Fruit fly (Drosophila melanogaster) whole organism, adult: ENCODE data around the gene hec.

Experiments
- CG11617 ChIP-seq: fragments of 200-800 bp; sonication (Bioruptor generic); optimal IDR thresholded peaks from 2 replicates; lab custom pipeline; 2017; ENCODE audit warnings: mild to moderate bottlenecking, missing biosample characterization, missing genetic modification reagents, missing genetic modification characterization
- CG12768 ChIP-seq: fragments of 200-800 bp; sonication (Bioruptor generic); optimal IDR thresholded peaks from 2 replicates; lab custom pipeline; 2017; ENCODE audit warnings: missing biosample characterization, missing genetic modification characterization, mild to moderate bottlenecking, moderate library complexity, missing genetic modification reagents
- CG14711 ChIP-seq: fragments of 200-800 bp; sonication (Bioruptor generic); optimal IDR thresholded peaks from 2 replicates; lab custom pipeline; 2018; ENCODE audit warnings: missing biosample characterization, mild to moderate bottlenecking, missing genetic modification characterization, moderate library complexity
- CG1620 ChIP-seq: fragments of 200-800 bp; sonication (Bioruptor generic); optimal IDR thresholded peaks from 2 replicates; lab custom pipeline; 2016; ENCODE audit warnings: missing biosample characterization, missing genetic modification characterization
- CG33017 ChIP-seq: fragments of 200-800 bp; sonication (Bioruptor generic); optimal IDR thresholded peaks from 2 replicates; lab custom pipeline; 2018; ENCODE audit warnings: missing biosample characterization, mild to moderate bottlenecking, missing genetic modification characterization, moderate library complexity
- CG5204 ChIP-seq: fragments of 200-800 bp; sonication (Bioruptor generic); optimal IDR thresholded peaks from 2 replicates; lab custom pipeline; 2016; ENCODE audit warnings: missing biosample characterization, missing genetic modification characterization
- CG7045 ChIP-seq: fragments of 200-800 bp; sonication (Bioruptor generic); optimal IDR thresholded peaks from 2 replicates; lab custom pipeline; 2017; ENCODE audit warnings: missing biosample characterization, mild to moderate bottlenecking, missing genetic modification characterization
- CG7101 ChIP-seq: fragments of 200-800 bp; sonication (Bioruptor generic); optimal IDR thresholded peaks from 2 replicates; lab custom pipeline; 2018; ENCODE audit warnings: missing biosample characterization, mild to moderate bottlenecking, missing genetic modification characterization, moderate library complexity
- Clk ChIP-seq: fragments of 200-800 bp; sonication (Bioruptor generic); optimal IDR thresholded peaks from 2 replicates; lab custom pipeline; 2017; ENCODE audit warnings: missing biosample characterization, missing genetic modification characterization
- Crg-1 ChIP-seq: fragments of 200-800 bp; sonication (Bioruptor generic); optimal IDR thresholded peaks from 2 replicates; lab custom pipeline; 2016; ENCODE audit warnings: missing biosample characterization, missing genetic modification characterization
- Hr96 ChIP-seq: fragments of 200-800 bp; sonication (Bioruptor generic); optimal IDR thresholded peaks from 2 replicates; lab custom pipeline; 2016; ENCODE audit warnings: missing biosample characterization, missing genetic modification characterization
- Mnt ChIP-seq: fragments of 200-800 bp; sonication (Bioruptor generic); optimal IDR thresholded peaks from 2 replicates; lab custom pipeline; 2016; ENCODE audit warnings: missing biosample characterization, mild to moderate bottlenecking, missing genetic modification characterization
- bab1 ChIP-seq: fragments of 200-800 bp; sonication (Bioruptor generic); optimal IDR thresholded peaks from 3 replicates; lab custom pipeline; 2019; ENCODE audit warnings: missing biosample characterization, mild to moderate bottlenecking, missing genetic modification characterization, moderate library complexity
- cic ChIP-seq: fragments of 200-800 bp; sonication (Bioruptor generic); optimal IDR thresholded peaks from 2 replicates; lab custom pipeline; 2017; ENCODE audit warnings: missing biosample characterization, mild to moderate bottlenecking, missing genetic modification characterization, moderate library complexity
- cnc ChIP-seq, 2 experiments: fragments of >200 bp; optimal IDR thresholded peaks; 2 replicates each; lab custom pipeline; 2017
- kay ChIP-seq: fragments of 200-800 bp; sonication (Bioruptor generic); peaks from one replicate; lab custom pipeline; 2016; ENCODE audit warnings: missing biosample characterization, missing genetic modification characterization, borderline replicate concordance
- ovo ChIP-seq: fragments of 200-800 bp; sonication (Bioruptor generic); optimal IDR thresholded peaks from 2 replicates; lab custom pipeline; 2016; ENCODE audit warnings: missing biosample characterization, missing genetic modification characterization
- pad ChIP-seq: fragments of 200-800 bp; sonication (Bioruptor generic); optimal IDR thresholded peaks from 3 replicates; lab custom pipeline; 2017; ENCODE audit warnings: missing biosample characterization, missing genetic modification characterization, mild to moderate bottlenecking, moderate library complexity, missing genetic modification reagents
- tj ChIP-seq: fragments of 200-800 bp; sonication (Bioruptor generic); optimal IDR thresholded peaks from 3 replicates; lab custom pipeline; 2017; ENCODE audit warnings: missing biosample characterization, mild to moderate bottlenecking, missing genetic modification characterization, moderate library complexity
- toe ChIP-seq: fragments of 200-800 bp; sonication (Bioruptor generic); optimal IDR thresholded peaks from 2 replicates; lab custom pipeline; 2016; ENCODE audit warnings: missing biosample characterization, missing genetic modification characterization

Gene hec

DNA sequence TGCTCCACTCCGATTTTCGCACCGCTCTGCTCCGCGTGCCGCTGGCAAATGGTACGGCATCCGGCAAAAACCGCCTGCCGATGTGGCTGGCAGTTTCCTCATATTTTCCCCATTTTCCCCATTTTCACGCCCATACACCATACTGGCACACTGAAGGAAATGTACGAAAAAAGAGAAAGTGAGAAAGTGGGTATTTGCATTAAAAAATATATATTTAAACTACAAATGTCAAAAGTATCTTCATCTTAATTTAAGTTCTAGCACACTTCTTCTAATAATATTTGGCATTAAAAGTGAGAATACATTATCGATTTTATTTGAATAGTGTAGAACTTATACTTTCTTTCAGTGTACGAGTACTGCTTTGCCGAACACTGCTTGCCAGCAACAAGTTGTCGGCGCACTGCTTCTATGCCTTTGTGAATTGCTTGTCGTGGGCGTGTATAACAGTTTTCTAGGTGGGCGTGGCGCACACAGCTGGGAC is at the start of gene hec:
Gene hec (minus strand): TSS at position 51 of the 484 bp plus-strand sequence.
- no peak for TF ChIP-seq CG7101 (tag; lab: Kevin White, UChicago)
- TF ChIP-seq toe (GFP tag; lab: Kevin White, UChicago), result no peak
- TF ChIP-seq Crg-1, result no peak
- TF ChIP-seq bab1, result no peak
- TF ChIP-seq cnc (optimal IDR thresholded peaks at IDR 0.05; lab: Kevin White, UChicago), result no peak
- TF ChIP-seq CG33017 (tag; lab: Kevin White, UChicago), result no peak
- TF ChIP-seq CG7045 (GFP tag; lab: Kevin White, UChicago), result no peak
- no peak for TF ChIP-seq CG1620 (GFP tag; lab: Kevin White, UChicago)
- no peak for TF ChIP-seq CG12768 (GFP tag; lab: Kevin White, UChicago)
- TF ChIP-seq CG5204 (GFP tag; lab: Kevin White, UChicago), result no peak
- no peak for TF ChIP-seq Mnt
- TF ChIP-seq tj (GFP tag; lab: Kevin White, UChicago), result no peak
- no peak for TF ChIP-seq Clk (GFP tag; lab: Kevin White, UChicago)
- TF ChIP-seq pad (GFP tag; lab: Kevin White, UChicago), result no peak
- TF ChIP-seq kay, result no peak
- TF ChIP-seq Hr96, result no peak
- no peak for TF ChIP-seq ovo (GFP tag; lab: Kevin White, UChicago)

DNA sequence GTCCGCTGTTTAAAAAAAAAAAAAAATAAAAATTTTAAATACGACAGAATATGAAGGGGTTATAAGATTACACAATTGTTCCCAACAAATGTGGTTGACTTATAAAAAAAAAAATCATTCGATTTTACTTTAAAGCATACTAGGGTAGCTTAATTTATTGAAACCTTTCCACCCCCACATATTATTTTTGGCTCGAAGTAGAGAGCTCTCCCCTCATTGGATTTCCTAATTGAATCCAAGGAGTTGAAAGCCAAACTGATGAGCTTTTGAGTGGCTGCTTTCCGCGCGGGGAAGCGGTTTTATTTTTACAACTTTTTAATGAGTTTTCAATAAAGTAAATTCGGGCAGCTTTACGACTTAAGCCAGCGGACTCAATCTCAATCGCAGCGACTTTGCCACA is 47.5 kb upstream of the hec start, which contains the start of gene CG15719:
Gene CG15719 (minus strand): TSS at position 101 of the 400 bp plus-strand sequence.
- TF ChIP-seq Clk (GFP tag; lab: Kevin White, UChicago) (no peak), cnc (optimal IDR thresholded peaks at IDR 0.05; lab: Kevin White, UChicago) (no peak), CG33017 (tag; lab: Kevin White, UChicago) (no peak), kay (no peak)

DNA sequence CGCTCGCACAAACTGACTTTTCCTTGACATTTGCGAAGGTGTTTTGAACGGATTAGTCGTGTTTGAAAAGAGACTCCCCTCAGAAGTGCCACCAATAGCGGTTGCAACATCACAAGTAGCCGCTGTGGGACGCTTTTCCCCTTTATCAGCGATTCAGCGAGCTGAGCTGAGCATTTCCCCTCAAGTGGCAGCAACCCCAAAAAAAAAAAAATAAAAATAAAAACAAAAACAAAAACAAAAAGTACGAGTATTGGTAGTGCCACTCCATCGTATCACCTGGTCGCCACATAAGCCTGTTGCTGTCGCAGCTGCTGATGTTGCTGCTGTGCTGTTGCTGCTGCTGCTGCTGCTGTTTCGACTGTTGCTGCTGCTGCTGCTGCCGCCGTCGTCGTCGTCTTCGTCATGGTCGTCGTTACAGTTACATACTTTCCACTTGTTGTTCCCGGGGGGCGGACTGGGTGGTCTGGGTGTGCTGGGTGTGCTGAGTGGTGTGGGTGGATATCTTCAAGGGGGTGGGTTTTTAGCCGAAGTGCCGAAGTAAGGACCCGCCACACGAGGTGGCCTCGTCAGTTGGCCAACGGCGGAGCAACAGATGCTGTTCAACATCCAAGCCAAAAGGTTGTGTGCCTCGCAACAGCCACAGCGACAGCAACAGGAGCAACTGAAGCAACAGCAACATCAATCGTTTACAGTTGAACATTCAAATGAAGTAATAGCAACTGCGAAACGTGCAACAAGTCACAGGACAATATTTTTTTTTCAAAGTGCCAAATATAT is 31.0 kb upstream of the hec start, which contains the start of gene rsh:
Gene rsh (plus strand): TSS at position 591 of the 777 bp plus-strand sequence.
- TF ChIP-seq Clk (GFP tag; lab: Kevin White, UChicago), result no peak
- no peak for TF ChIP-seq Mnt
- no peak for TF ChIP-seq kay
- no peak for TF ChIP-seq tj (GFP tag; lab: Kevin White, UChicago)
- TF ChIP-seq pad (GFP tag; lab: Kevin White, UChicago), result peak; percentile 83
- no peak for TF ChIP-seq toe (GFP tag; lab: Kevin White, UChicago)

DNA sequence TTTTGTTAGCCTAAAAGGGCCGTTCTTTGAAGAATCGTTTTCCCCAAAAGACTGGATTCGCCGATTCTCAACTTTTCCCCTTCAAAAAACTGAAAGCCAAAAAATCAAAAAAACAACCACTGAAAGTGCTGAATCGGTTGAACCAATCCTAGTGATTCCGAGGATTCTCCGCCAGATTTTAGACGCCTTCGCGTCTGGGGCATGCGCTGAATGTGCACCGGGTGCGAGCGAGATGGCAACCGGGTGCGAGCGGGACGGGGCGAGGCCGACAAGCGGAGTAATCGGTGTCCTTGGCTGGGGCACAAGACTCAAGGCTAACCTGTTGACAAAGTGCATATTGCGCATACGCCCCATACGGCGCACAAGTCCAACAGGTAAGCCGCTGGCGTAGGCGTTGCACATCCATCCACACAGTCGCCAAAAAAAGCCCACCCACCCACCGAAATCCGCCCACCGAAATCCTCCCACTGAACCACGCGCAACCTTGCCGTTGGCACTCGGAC is 29.7 kb upstream of the hec start:
- TF ChIP-seq CG5204 (GFP tag; lab: Kevin White, UChicago) (no peak), pad (GFP tag; lab: Kevin White, UChicago) (peak; percentile 96)

DNA sequence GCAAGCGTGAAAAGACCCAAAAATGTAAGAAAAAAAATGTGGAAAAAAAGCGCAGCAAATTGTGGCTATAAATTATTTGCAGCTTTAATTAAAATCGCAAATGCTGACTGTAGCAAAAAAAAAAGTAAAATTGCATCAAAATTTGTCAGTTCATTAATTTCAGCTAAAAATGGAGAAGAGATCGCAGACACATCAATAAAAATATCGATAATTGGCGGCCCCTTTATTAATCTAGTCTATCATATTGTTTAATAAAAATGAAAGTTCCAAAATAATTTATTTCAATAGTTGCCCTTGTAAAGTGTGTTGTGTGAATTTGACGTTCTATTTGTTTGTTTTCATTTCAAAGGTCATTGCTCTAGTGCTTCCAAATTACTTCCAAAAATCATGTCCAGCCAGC is 27.0 kb upstream of the hec start, which contains the start of gene CG32643:
Gene CG32643 (plus strand): TSS at position 301 of the 400 bp plus-strand sequence.
- no peak for TF ChIP-seq cic (GFP tag; lab: Kevin White, UChicago)
- no peak for TF ChIP-seq CG14711 (tag; lab: Kevin White, UChicago)
- TF ChIP-seq tj (GFP tag; lab: Kevin White, UChicago), result peak; percentile 1
- TF ChIP-seq CG11617 (GFP tag; lab: Kevin White, UChicago), result no peak
- no peak for TF ChIP-seq toe (GFP tag; lab: Kevin White, UChicago)

DNA sequence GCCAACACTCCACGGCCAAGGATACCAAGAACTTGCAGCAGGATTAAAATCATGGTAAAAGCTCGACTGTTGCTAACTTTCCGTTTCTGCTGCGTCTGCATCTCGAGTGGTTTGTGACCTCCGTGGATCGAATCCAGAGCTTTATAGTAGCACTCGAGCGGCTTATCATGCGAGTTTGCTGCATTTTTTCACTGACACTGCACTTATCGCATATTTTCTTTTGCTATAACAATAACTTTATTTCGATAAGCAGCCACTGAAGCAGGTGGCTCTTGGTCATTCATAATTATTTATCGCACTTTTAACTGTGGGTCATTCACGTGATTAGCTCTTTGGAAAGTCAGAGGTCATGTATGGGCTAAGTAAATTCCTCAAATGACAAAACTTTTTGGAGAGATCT is 18.9 kb upstream of the hec start, which contains the start of gene CG12716:
Gene CG12716 (minus strand): TSS at position 101 of the 400 bp plus-strand sequence.
- no peak for TF ChIP-seq CG12768 (GFP tag; lab: Kevin White, UChicago)
- TF ChIP-seq Hr96, result no peak
- TF ChIP-seq CG7101 (tag; lab: Kevin White, UChicago), result no peak
- no peak for TF ChIP-seq toe (GFP tag; lab: Kevin White, UChicago)
- TF ChIP-seq Mnt, result no peak
- no peak for TF ChIP-seq tj (GFP tag; lab: Kevin White, UChicago)
- TF ChIP-seq CG5204 (GFP tag; lab: Kevin White, UChicago), result no peak
- no peak for TF ChIP-seq bab1
- no peak for TF ChIP-seq pad (GFP tag; lab: Kevin White, UChicago)
- TF ChIP-seq CG7045 (GFP tag; lab: Kevin White, UChicago), result no peak
- no peak for TF ChIP-seq cic (GFP tag; lab: Kevin White, UChicago)
- no peak for TF ChIP-seq ovo (GFP tag; lab: Kevin White, UChicago)
- no peak for TF ChIP-seq Crg-1
- TF ChIP-seq cnc (optimal IDR thresholded peaks at IDR 0.05; lab: Kevin White, UChicago), result no peak
- TF ChIP-seq CG14711 (tag; lab: Kevin White, UChicago), result no peak
- no peak for TF ChIP-seq CG33017 (tag; lab: Kevin White, UChicago)
- TF ChIP-seq Clk (GFP tag; lab: Kevin White, UChicago), result no peak
- no peak for TF ChIP-seq kay
- no peak for TF ChIP-seq CG11617 (GFP tag; lab: Kevin White, UChicago)
- TF ChIP-seq CG1620 (GFP tag; lab: Kevin White, UChicago), result no peak
